Fruit fly (Drosophila melanogaster) whole organism, prepupa: ENCODE results near the gene Las.
A peak's percentile ranks its signal among the peaks of the same experiment; 100 is the strongest.

Experiments
- CG10669 ChIP-seq: fragments of 200-800 bp; sonication (Bioruptor generic); optimal IDR thresholded peaks from 3 replicates; lab custom pipeline; 2018; ENCODE audit warnings: missing biosample characterization, mild to moderate bottlenecking, missing genetic modification characterization, moderate library complexity
- CG11294 ChIP-seq: fragments of 200-800 bp; sonication (Bioruptor generic); IDR thresholded peaks from 2 replicates; pipeline ENCODE4 v1.3.6; 2022; ENCODE audit warnings: missing biosample characterization, missing genetic modification characterization
- CG11762 ChIP-seq: fragments of 200-800 bp; sonication (Bioruptor generic); optimal IDR thresholded peaks from 3 replicates; lab custom pipeline; 2016; ENCODE audit warnings: missing biosample characterization, missing genetic modification characterization; ENCODE audit not compliant: insufficient read depth
- CG11902 ChIP-seq: fragments of 200-800 bp; sonication (Bioruptor generic); optimal IDR thresholded peaks from 3 replicates; lab custom pipeline; 2016; ENCODE audit warnings: missing biosample characterization, missing genetic modification characterization
- CG15336 ChIP-seq: fragments of 200-800 bp; sonication (Bioruptor generic); IDR thresholded peaks from 2 replicates; pipeline ENCODE4 v1.3.6; 2022; ENCODE audit warnings: missing biosample characterization, missing genetic modification characterization
- CG1621 ChIP-seq: fragments of 200-800 bp; sonication (Bioruptor generic); optimal IDR thresholded peaks from 3 replicates; lab custom pipeline; 2018; ENCODE audit warnings: missing biosample characterization, mild to moderate bottlenecking, missing genetic modification characterization
- CG3032 ChIP-seq: fragments of 200-800 bp; optimal IDR thresholded peaks from 2 replicates; lab custom pipeline; 2019; ENCODE audit warnings: missing biosample characterization, mild to moderate bottlenecking, missing genetic modification characterization, moderate library complexity
- CG31627 ChIP-seq: fragments of 200-800 bp; sonication (Bioruptor generic); optimal IDR thresholded peaks from 3 replicates; lab custom pipeline; 2016; ENCODE audit warnings: missing biosample characterization, missing genetic modification characterization
- CG32006 ChIP-seq: fragments of 200-800 bp; sonication (Bioruptor generic); optimal IDR thresholded peaks from 3 replicates; lab custom pipeline; 2017; ENCODE audit warnings: missing biosample characterization, mild to moderate bottlenecking, missing genetic modification characterization
- CG34406 ChIP-seq: fragments of 200-800 bp; sonication (Bioruptor generic); optimal IDR thresholded peaks from 3 replicates; lab custom pipeline; 2016; ENCODE audit warnings: missing biosample characterization, missing genetic modification characterization
- CG3919 ChIP-seq: fragments of 200-800 bp; sonication (Bioruptor generic); optimal IDR thresholded peaks from 3 replicates; lab custom pipeline; 2016; ENCODE audit warnings: missing biosample characterization, missing genetic modification characterization
- CG4318 ChIP-seq: fragments of 200-800 bp; sonication (Bioruptor generic); optimal IDR thresholded peaks from 3 replicates; lab custom pipeline; 2017; ENCODE audit warnings: missing biosample characterization, mild to moderate bottlenecking, missing genetic modification characterization
- CG6792 ChIP-seq: fragments of 200-800 bp; sonication (Bioruptor generic); optimal IDR thresholded peaks from 3 replicates; lab custom pipeline; 2016; ENCODE audit warnings: missing biosample characterization, missing genetic modification characterization
- CG6854 ChIP-seq: fragments of 200-800 bp; sonication (Bioruptor generic); optimal IDR thresholded peaks from 2 replicates; lab custom pipeline; 2017; ENCODE audit warnings: missing biosample characterization, mild to moderate bottlenecking, missing genetic modification characterization
- CG7368 ChIP-seq: fragments of 200-800 bp; sonication (Bioruptor generic); optimal IDR thresholded peaks from 3 replicates; lab custom pipeline; 2016; ENCODE audit warnings: missing biosample characterization, missing genetic modification characterization
- CG8119 ChIP-seq: fragments of 200-800 bp; sonication (Bioruptor generic); IDR thresholded peaks from 3 replicates; pipeline ENCODE4 v1.3.6; 2022; ENCODE audit warnings: missing biosample characterization, missing genetic modification characterization
- CG8319 ChIP-seq: fragments of 200-800 bp; sonication (Bioruptor generic); optimal IDR thresholded peaks from 3 replicates; lab custom pipeline; 2016; ENCODE audit warnings: missing biosample characterization, missing genetic modification characterization
- Eip75B ChIP-seq: fragments of 200-800 bp; sonication (Bioruptor generic); optimal IDR thresholded peaks from 3 replicates; lab custom pipeline; 2016; ENCODE audit warnings: missing biosample characterization, missing genetic modification characterization
- Eip78C ChIP-seq: fragments of 200-800 bp; sonication (Bioruptor generic); peaks from one replicate; lab custom pipeline; 2016; ENCODE audit warnings: missing biosample characterization, missing genetic modification characterization
- Eip93F ChIP-seq: fragments of 200-800 bp; sonication (Bioruptor generic); optimal IDR thresholded peaks from 2 replicates; lab custom pipeline; 2016; ENCODE audit warnings: missing biosample characterization, mild to moderate bottlenecking, missing genetic modification characterization
- Ets21C ChIP-seq: fragments of 200-800 bp; sonication (Bioruptor generic); optimal IDR thresholded peaks from 3 replicates; lab custom pipeline; 2016; ENCODE audit warnings: missing biosample characterization, missing genetic modification characterization
- Ets96B ChIP-seq: fragments of 200-800 bp; optimal IDR thresholded peaks from 2 replicates; lab custom pipeline; 2019; ENCODE audit warnings: missing biosample characterization, mild to moderate bottlenecking, missing genetic modification characterization, moderate library complexity
- Hr38 ChIP-seq: sonication (Bioruptor generic); optimal IDR thresholded peaks from 2 replicates; lab custom pipeline; 2016; ENCODE audit warnings: missing biosample characterization, missing genetic modification characterization
- Lpt ChIP-seq: fragments of 200-800 bp; sonication (Bioruptor generic); optimal IDR thresholded peaks from 3 replicates; lab custom pipeline; 2016; ENCODE audit warnings: missing biosample characterization, missing genetic modification characterization
- OdsH ChIP-seq: fragments of 200-800 bp; sonication (Bioruptor generic); optimal IDR thresholded peaks from 3 replicates; lab custom pipeline; 2016; ENCODE audit warnings: missing biosample characterization, missing genetic modification characterization
- Sox102F ChIP-seq: fragments of 200-800 bp; sonication (Bioruptor generic); optimal IDR thresholded peaks from 2 replicates; lab custom pipeline; 2016; ENCODE audit warnings: missing biosample characterization, mild to moderate bottlenecking, missing genetic modification characterization
- Sox15 ChIP-seq: fragments of 200-800 bp; sonication (Bioruptor generic); optimal IDR thresholded peaks from 3 replicates; lab custom pipeline; 2016; ENCODE audit warnings: missing biosample characterization, missing genetic modification characterization
- achi ChIP-seq: fragments of 200-800 bp; sonication (Bioruptor generic); optimal IDR thresholded peaks from 3 replicates; lab custom pipeline; 2016; ENCODE audit warnings: missing biosample characterization, missing genetic modification characterization
- acj6 ChIP-seq: fragments of 200-800 bp; sonication (Bioruptor generic); optimal IDR thresholded peaks from 3 replicates; lab custom pipeline; 2016; ENCODE audit warnings: missing biosample characterization, missing genetic modification characterization
- cyc ChIP-seq: fragments of 200-800 bp; sonication (Bioruptor generic); optimal IDR thresholded peaks from 3 replicates; lab custom pipeline; 2016; ENCODE audit warnings: missing biosample characterization, missing genetic modification characterization
- dac ChIP-seq: fragments of 200-800 bp; sonication (Bioruptor generic); optimal IDR thresholded peaks from 2 replicates; lab custom pipeline; 2017; ENCODE audit warnings: missing biosample characterization, mild to moderate bottlenecking, missing genetic modification characterization
- dsx ChIP-seq: fragments of 200-800 bp; optimal IDR thresholded peaks from 3 replicates; lab custom pipeline; 2019; ENCODE audit warnings: missing biosample characterization, mild to moderate bottlenecking, missing genetic modification characterization, moderate library complexity; ENCODE audit not compliant: poor library complexity, severe bottlenecking
- esn ChIP-seq: fragments of 200-800 bp; sonication (Bioruptor generic); optimal IDR thresholded peaks from 2 replicates; lab custom pipeline; 2016; ENCODE audit warnings: missing biosample characterization, mild to moderate bottlenecking, missing genetic modification characterization, moderate library complexity
- fd59A ChIP-seq: fragments of 200-800 bp; sonication (Bioruptor generic); optimal IDR thresholded peaks from 2 replicates; lab custom pipeline; 2017; ENCODE audit warnings: missing biosample characterization, mild to moderate bottlenecking, missing genetic modification characterization, missing genetic modification reagents
- fd85E ChIP-seq: fragments of 200-800 bp; sonication (Bioruptor generic); optimal IDR thresholded peaks from 3 replicates; lab custom pipeline; 2016; ENCODE audit warnings: missing biosample characterization, missing genetic modification characterization
- fkh ChIP-seq: fragments of 200-800 bp; sonication (Bioruptor generic); optimal IDR thresholded peaks from 3 replicates; lab custom pipeline; 2017; ENCODE audit warnings: missing biosample characterization, mild to moderate bottlenecking, missing genetic modification characterization, moderate library complexity
- lz ChIP-seq: fragments of 200-800 bp; sonication (Bioruptor generic); optimal IDR thresholded peaks from 3 replicates; lab custom pipeline; 2016; ENCODE audit warnings: missing biosample characterization, missing genetic modification characterization
- pdm3 ChIP-seq: fragments of 200-800 bp; sonication (Bioruptor generic); optimal IDR thresholded peaks from 3 replicates; lab custom pipeline; 2016; ENCODE audit warnings: missing biosample characterization, missing genetic modification characterization
- salr ChIP-seq, 2 experiments: fragments of 200-800 bp; sonication (Bioruptor generic); optimal IDR thresholded peaks; 3 replicates each; lab custom pipeline; 2016 to 2018; ENCODE audit warnings: missing biosample characterization in 2 of 2, missing genetic modification characterization in 2 of 2, mild to moderate bottlenecking in 1 of 2
- spab ChIP-seq: fragments of 200-800 bp; sonication (Bioruptor generic); optimal IDR thresholded peaks from 2 replicates; lab custom pipeline; 2017; ENCODE audit warnings: missing biosample characterization, mild to moderate bottlenecking, missing genetic modification characterization, missing genetic modification reagents
- ss ChIP-seq, 2 experiments: fragments of 200-800 bp; sonication (Bioruptor generic); optimal IDR thresholded peaks; 2 replicates in 1 of 2; 3 replicates in 1 of 2; lab custom pipeline; 2017 to 2018; ENCODE audit warnings: mild to moderate bottlenecking in 2 of 2, missing biosample characterization in 2 of 2, missing genetic modification characterization in 2 of 2, moderate library complexity in 1 of 2
- vri ChIP-seq: fragments of 200-800 bp; sonication (Bioruptor generic); optimal IDR thresholded peaks from 3 replicates; lab custom pipeline; 2016; ENCODE audit warnings: missing biosample characterization, mild to moderate bottlenecking, missing genetic modification characterization

Las gene

DNA sequence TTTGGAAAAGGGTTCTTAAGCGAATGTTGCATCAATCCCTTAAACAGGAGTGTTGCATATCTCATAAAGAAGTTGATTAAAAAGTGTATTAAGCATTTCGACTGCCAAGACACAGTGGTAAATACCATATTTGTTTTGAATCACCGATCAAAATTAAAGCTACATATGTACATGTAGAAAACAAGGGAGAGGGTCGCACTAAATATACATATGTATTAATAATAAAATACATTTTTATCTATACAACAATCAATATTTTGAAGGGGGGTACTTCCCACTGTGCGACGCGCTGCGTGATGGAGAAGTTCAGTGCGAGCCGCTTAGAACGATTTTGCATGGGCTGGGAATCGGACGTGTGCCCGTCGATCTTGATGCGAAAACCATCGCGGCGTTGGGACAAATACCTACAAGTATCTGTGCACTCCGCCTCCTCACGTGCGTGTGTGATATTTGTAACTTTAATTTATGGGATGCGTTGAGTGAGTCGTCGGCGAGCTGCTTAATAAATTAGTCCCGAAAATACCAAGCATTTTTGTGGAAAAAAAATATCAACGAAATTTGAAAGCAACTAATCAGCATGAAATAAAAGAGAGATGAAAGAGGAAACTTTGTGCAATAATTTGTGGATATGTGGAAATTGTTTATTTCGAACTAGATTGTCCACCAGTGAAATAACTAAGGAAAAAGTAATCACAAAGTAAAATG lies 12.8 kb upstream of the Las start (continued):
- peak; percentile 89 for TF ChIP-seq CG6792 (GFP tag; lab: Kevin White, UChicago)
- TF ChIP-seq dsx (GFP tag; lab: Kevin White, UChicago): peak; percentile 77
- TF ChIP-seq fd85E: peak; percentile 71
- TF ChIP-seq CG1621: peak; percentile 80
- TF ChIP-seq CG11762 (GFP tag; lab: Kevin White, UChicago): peak; percentile 84
- TF ChIP-seq CG4318 (GFP tag; lab: Kevin White, UChicago): peak; percentile 81
- TF ChIP-seq Lpt (GFP tag; lab: Kevin White, UChicago): peak; percentile 82
- TF ChIP-seq Sox15 (GFP tag; lab: Kevin White, UChicago): peak; percentile 83
- TF ChIP-seq fkh (GFP tag; lab: Kevin White, UChicago): peak; percentile 23
- peak; percentile 75 for TF ChIP-seq Eip93F
- TF ChIP-seq Ets21C (GFP tag; lab: Kevin White, UChicago): peak; percentile 71
- peak; percentile 68 to 91 for TF ChIP-seq salr (GFP tag; optimal IDR thresholded peaks at IDR 0.05; lab: Kevin White, UChicago)
- peak; percentile 86 for TF ChIP-seq CG8119
- peak; percentile 96 for TF ChIP-seq Eip78C (GFP tag; lab: Kevin White, UChicago)
- TF ChIP-seq CG32006 (GFP tag; lab: Kevin White, UChicago): peak; percentile 91
- peak; percentile 80 for TF ChIP-seq CG11902 (GFP tag; lab: Kevin White, UChicago)
- peak; percentile 85 for TF ChIP-seq CG10669
- TF ChIP-seq CG3919 (GFP tag; lab: Kevin White, UChicago): peak; percentile 94
- peak; percentile 82 for TF ChIP-seq vri (GFP tag; lab: Kevin White, UChicago)
- TF ChIP-seq, all 60 proteins: peak for 59

DNA sequence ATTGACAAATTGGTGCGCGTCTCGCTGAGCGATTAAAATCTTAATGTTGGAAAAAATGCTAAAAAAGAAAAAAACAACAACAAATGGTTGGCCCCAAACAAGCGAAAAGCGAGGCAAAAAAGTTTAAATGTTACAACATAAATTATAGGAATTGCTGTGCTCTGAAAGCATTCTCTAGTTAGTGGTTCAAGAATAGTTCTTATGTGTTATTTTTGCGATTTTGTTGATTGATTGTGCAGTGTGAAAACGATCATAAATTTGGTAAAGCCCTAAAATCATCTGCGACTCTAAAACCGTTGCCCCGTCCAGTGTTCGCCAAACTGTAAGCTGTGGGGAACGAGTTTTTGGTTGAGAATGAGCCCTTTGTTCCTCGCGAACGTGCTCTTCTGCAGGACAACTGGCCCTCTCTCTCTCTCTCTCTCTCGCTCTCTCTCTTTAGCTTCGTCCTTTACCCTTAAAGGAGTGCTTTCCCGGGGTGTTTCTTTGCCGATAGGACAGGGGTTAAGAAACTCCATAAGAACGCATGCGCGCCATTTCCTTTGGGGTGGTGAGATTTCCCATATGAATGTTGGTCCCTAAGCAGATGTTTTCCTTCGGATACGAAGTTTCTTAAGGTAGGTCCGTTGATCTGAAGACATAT lies 10.6 kb upstream of the Las start:
- no peak for TF ChIP-seq CG7368
- peak; percentile 38 for TF ChIP-seq Eip78C (GFP tag; lab: Kevin White, UChicago)
- TF ChIP-seq CG10669: no peak

DNA sequence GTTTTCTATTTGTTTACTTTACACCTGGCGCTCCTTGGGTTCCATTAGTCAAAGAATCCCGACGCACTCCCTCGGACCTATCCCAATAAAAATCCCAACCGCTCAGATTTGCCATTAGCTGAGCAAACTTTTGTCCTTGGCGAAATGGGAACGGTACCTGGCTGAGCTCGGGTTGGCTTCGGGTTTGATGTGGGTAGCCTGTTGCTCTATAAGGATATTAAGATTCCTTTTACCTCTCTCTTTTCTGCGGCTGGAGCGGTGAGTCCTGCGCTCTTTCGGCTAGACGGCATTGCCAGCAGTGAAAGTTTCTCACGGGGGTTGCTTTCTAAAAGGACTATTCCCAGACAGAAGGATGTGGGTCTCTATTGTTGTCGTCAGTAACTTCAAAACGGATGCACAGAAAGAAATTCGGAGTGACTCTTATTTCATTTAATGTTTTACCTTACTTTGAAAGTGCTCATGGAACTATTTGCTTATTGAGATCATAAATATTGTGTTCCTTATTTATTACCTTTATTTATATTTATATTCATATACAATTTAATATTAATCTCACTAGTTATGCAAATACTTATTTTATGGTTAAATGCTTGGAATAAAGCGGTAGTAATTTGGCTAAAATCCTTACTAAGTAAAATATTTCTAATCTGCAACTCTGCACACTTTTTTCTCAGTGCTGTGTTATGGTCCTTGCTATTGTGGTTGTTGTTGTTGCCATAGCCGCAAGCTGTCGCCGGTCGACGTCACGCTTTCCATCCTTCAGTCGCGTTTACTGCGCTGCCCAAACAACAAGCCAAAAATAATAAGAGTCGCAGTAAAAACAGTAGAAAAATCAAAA lies 9.7 kb upstream of the Las start, which contains the start of gene CG5910:
Gene CG5910 (plus strand): TSS at position 788 of the 838 bp plus-strand sequence.
- peak; percentile 86 for TF ChIP-seq CG3032
- peak; percentile 63 for TF ChIP-seq esn (GFP tag; lab: Kevin White, UChicago)
- TF ChIP-seq OdsH (GFP tag; lab: Kevin White, UChicago): no peak
- TF ChIP-seq CG7368: no peak
- TF ChIP-seq lz (GFP tag; lab: Kevin White, UChicago): peak; percentile 37
- no peak for TF ChIP-seq Sox102F (GFP tag; lab: Kevin White, UChicago)
- peak; percentile 53 for TF ChIP-seq cyc (GFP tag; lab: Kevin White, UChicago)
- peak; percentile 52 for TF ChIP-seq Lpt (GFP tag; lab: Kevin White, UChicago)
- TF ChIP-seq Ets96B: peak; percentile 89
- no peak for TF ChIP-seq CG8319
- no peak for TF ChIP-seq achi (GFP tag; lab: Kevin White, UChicago)
- peak; percentile 37 for TF ChIP-seq CG11902 (GFP tag; lab: Kevin White, UChicago)
- no peak for TF ChIP-seq CG6792 (GFP tag; lab: Kevin White, UChicago)
- TF ChIP-seq pdm3 (GFP tag; lab: Kevin White, UChicago): no peak
- no peak for TF ChIP-seq Hr38 (GFP tag; lab: Kevin White, UChicago)
- no peak for TF ChIP-seq Ets21C (GFP tag; lab: Kevin White, UChicago)
- TF ChIP-seq CG11294 (GFP tag; lab: Robert Waterston, UW): peak; percentile 18; the same call in 1 of the 2 replicates
- TF ChIP-seq CG6854 (GFP tag; lab: Kevin White, UChicago): peak; percentile 57
- peak; percentile 40 for TF ChIP-seq Sox15 (GFP tag; lab: Kevin White, UChicago)
- no peak for TF ChIP-seq ss (GFP tag; optimal IDR thresholded peaks at IDR 0.05; lab: Kevin White, UChicago)
- TF ChIP-seq Eip78C (GFP tag; lab: Kevin White, UChicago): peak; percentile 89
- TF ChIP-seq CG34406 (GFP tag; lab: Kevin White, UChicago): peak; percentile 75
- TF ChIP-seq Eip75B (GFP tag; lab: Kevin White, UChicago): no peak
- TF ChIP-seq dac (GFP tag; lab: Kevin White, UChicago): no peak
- peak; percentile 82 for TF ChIP-seq dsx (GFP tag; lab: Kevin White, UChicago)
- TF ChIP-seq CG15336 (GFP tag; lab: Robert Waterston, UW): peak; percentile 61
- TF ChIP-seq acj6 (GFP tag; lab: Kevin White, UChicago): peak; percentile 76
- TF ChIP-seq fkh (GFP tag; lab: Kevin White, UChicago): peak; percentile 44
- peak; percentile 27 for TF ChIP-seq CG31627
- TF ChIP-seq fd59A (GFP tag; lab: Kevin White, UChicago): peak; percentile 64
- TF ChIP-seq CG11762 (GFP tag; lab: Kevin White, UChicago): peak; percentile 41
- TF ChIP-seq spab (GFP tag; lab: Kevin White, UChicago): no peak
